Fruit fly (Drosophila melanogaster): Measurements from ENCODE around the gene Itgbn.

DNA sequence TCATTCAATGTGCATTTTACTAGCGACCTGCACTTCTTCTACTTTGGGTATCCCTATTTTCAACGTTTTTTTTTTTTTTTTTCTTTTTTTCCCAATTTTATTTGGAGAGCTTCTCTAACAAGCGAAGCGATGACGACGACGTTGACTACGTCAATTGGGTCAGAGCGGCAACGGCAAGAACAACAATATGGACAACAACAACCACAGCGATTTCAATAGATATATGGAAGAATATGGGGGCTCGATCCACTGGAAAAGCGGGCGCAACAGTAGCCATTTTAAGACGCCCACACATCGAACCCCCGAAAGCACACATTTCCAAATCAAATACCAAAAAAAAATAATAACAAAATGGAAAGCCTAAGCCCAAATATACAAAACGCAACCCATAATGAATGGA lies 23.7 kb upstream of the Itgbn start:
- TF ChIP-seq usp (GFP tag; optimal IDR thresholded peaks at IDR 0.05) (no peak), EcR (GFP tag; optimal IDR thresholded peaks at IDR 0.05) (no peak), psq (optimal IDR thresholded peaks at IDR 0.05) (no peak), CG8478 (optimal IDR thresholded peaks at IDR 0.05) (no peak), Dll (optimal IDR thresholded peaks at IDR 0.05) (no peak)

All from whole organism.